Fruit fly (Drosophila melanogaster): ENCODE results near the gene cnc.
A peak's percentile ranks its signal among the peaks of the same experiment; 100 is the strongest.

The cnc gene

DNA sequence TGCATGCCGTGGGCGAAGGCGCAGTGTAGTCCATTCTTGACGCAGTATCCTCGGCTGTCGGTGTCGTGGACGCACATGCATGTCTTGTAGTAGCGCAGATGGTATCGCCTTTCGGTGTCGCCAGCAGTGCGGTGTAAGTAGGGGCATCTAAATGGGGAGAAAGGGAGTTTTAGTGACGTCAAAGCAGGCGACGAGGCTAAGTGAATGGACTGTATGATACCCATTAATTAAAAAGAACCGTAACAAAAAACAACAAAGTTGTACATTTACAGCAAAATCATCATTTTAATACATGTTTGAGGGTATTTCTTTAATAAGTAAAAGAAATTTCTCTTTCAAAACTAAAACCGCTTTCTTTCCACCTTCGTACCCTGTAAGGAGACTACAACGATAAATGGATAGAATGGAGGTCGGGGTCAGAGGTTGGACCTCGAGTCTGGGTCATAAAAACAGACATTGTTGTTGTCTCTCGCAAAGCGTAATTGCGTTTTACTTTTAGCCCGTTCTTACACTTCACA, 70.1 kb downstream of the cnc start:
- TF ChIP-seq CG6808 (GFP tag; optimal IDR thresholded peaks at IDR 0.05) = no peak
- no peak for TF ChIP-seq topi (GFP tag; optimal IDR thresholded peaks at IDR 0.05)
- TF ChIP-seq Met (GFP tag; optimal IDR thresholded peaks at IDR 0.05) = no peak
- no peak for TF ChIP-seq CG8319 (GFP tag; optimal IDR thresholded peaks at IDR 0.05)
- TF ChIP-seq CG1621 (tag; optimal IDR thresholded peaks at IDR 0.05) = no peak
- TF ChIP-seq fkh (GFP tag; optimal IDR thresholded peaks at IDR 0.05) = no peak
- TF ChIP-seq CG8632 (GFP tag; optimal IDR thresholded peaks at IDR 0.05) = no peak

dm6 chr3R:23149021-23149571, 77.4 kb downstream of the cnc start:
- peak; percentile 56 for TF ChIP-seq cyc (GFP tag; optimal IDR thresholded peaks at IDR 0.05)
- TF ChIP-seq CG6808 (GFP tag; optimal IDR thresholded peaks at IDR 0.05) = peak; percentile 92
- TF ChIP-seq CG8319 (GFP tag; optimal IDR thresholded peaks at IDR 0.05) = peak; percentile 24
- TF ChIP-seq topi (GFP tag; optimal IDR thresholded peaks at IDR 0.05) = peak; percentile 73
- peak; percentile 52 for TF ChIP-seq CG32006 (GFP tag; optimal IDR thresholded peaks at IDR 0.05)
- TF ChIP-seq CG6276 (GFP tag; optimal IDR thresholded peaks at IDR 0.05) = peak; percentile 17
- peak; percentile 52 to 77 for TF ChIP-seq salr (GFP tag; optimal IDR thresholded peaks at IDR 0.05)
- TF ChIP-seq Blimp-1 (GFP tag; optimal IDR thresholded peaks at IDR 0.05) = peak; percentile 71
- peak; percentile 18 for TF ChIP-seq Eip93F (GFP tag; optimal IDR thresholded peaks at IDR 0.05)
- TF ChIP-seq pdm3 (GFP tag; optimal IDR thresholded peaks at IDR 0.05) = no peak
- peak; percentile 87 for TF ChIP-seq CG10669 (GFP tag; optimal IDR thresholded peaks at IDR 0.05)
- peak; percentile 78 for TF ChIP-seq Met (GFP tag; optimal IDR thresholded peaks at IDR 0.05)
- peak; percentile 8 for TF ChIP-seq Ets21C (GFP tag; optimal IDR thresholded peaks at IDR 0.05)
- TF ChIP-seq CG3032 (tag; optimal IDR thresholded peaks at IDR 0.05) = peak; percentile 90
- TF ChIP-seq OdsH (GFP tag; optimal IDR thresholded peaks at IDR 0.05) = peak; percentile 75
- TF ChIP-seq lz (GFP tag; optimal IDR thresholded peaks at IDR 0.05) = peak; percentile 59
- peak; percentile 48 for TF ChIP-seq Sox15 (GFP tag; optimal IDR thresholded peaks at IDR 0.05)
- peak; percentile 63 for TF ChIP-seq CG1621 (tag; optimal IDR thresholded peaks at IDR 0.05)
- peak; percentile 79 for TF ChIP-seq CG6163 (GFP tag; IDR thresholded peaks at IDR 0.05)
- no peak for TF ChIP-seq CG4318 (GFP tag; optimal IDR thresholded peaks at IDR 0.05)
- peak; percentile 85 for TF ChIP-seq esn (GFP tag; optimal IDR thresholded peaks at IDR 0.05)
- peak; percentile 83 for TF ChIP-seq acj6 (GFP tag; optimal IDR thresholded peaks at IDR 0.05)
- peak; percentile 32; the same call in 1 of the 2 replicates for TF ChIP-seq Gug (GFP tag; IDR thresholded peaks at IDR 0.05)
- peak; percentile 77 for TF ChIP-seq CG6854 (GFP tag; optimal IDR thresholded peaks at IDR 0.05)
- TF ChIP-seq Smox (GFP tag; optimal IDR thresholded peaks at IDR 0.05) = no peak
- peak; percentile 10 for TF ChIP-seq Hr4 (GFP tag; optimal IDR thresholded peaks at IDR 0.05)
- TF ChIP-seq Lpt (GFP tag; optimal IDR thresholded peaks at IDR 0.05) = no peak
- peak; percentile 36 for TF ChIP-seq CG31627 (GFP tag; optimal IDR thresholded peaks at IDR 0.05)
- peak; percentile 47 for TF ChIP-seq Sox14 (GFP tag; optimal IDR thresholded peaks at IDR 0.05)
- TF ChIP-seq fkh (GFP tag; optimal IDR thresholded peaks at IDR 0.05) = no peak
- peak; percentile 89 for TF ChIP-seq Ets96B (tag; optimal IDR thresholded peaks at IDR 0.05)
- peak; percentile 65 for TF ChIP-seq dsx (GFP tag; optimal IDR thresholded peaks at IDR 0.05; ENCODE audit: poor library complexity, severe bottlenecking)
- TF ChIP-seq CG34406 (GFP tag; optimal IDR thresholded peaks at IDR 0.05) = peak; percentile 87
- TF ChIP-seq CG3919 (GFP tag; optimal IDR thresholded peaks at IDR 0.05) = peak; percentile 81
- peak; percentile 91 for TF ChIP-seq svp (GFP tag)
- TF ChIP-seq vri (GFP tag; optimal IDR thresholded peaks at IDR 0.05) = peak; percentile 73
- TF ChIP-seq Eip75B (GFP tag; optimal IDR thresholded peaks at IDR 0.05) = peak; percentile 57
- peak; percentile 76 to 90 for TF ChIP-seq ss (GFP tag; optimal IDR thresholded peaks at IDR 0.05)
- TF ChIP-seq CG8119 (GFP tag; IDR thresholded peaks at IDR 0.05) = peak; percentile 84
- TF ChIP-seq fd59A (GFP tag; optimal IDR thresholded peaks at IDR 0.05) = peak; percentile 80
- TF ChIP-seq CG6792 (GFP tag; optimal IDR thresholded peaks at IDR 0.05) = peak; percentile 76
- peak; percentile 39 for TF ChIP-seq fd85E (GFP tag; optimal IDR thresholded peaks at IDR 0.05)
- TF ChIP-seq CG16779 (tag; optimal IDR thresholded peaks at IDR 0.05) = peak; percentile 78
- TF ChIP-seq eg (GFP tag; IDR thresholded peaks at IDR 0.05) = 0 out of 3 replicates have a peak, but pooled peaks have one; percentile 34
- TF ChIP-seq Sox102F (GFP tag; optimal IDR thresholded peaks at IDR 0.05) = peak; percentile 77
- TF ChIP-seq dac (GFP tag; optimal IDR thresholded peaks at IDR 0.05) = no peak
